Worm (Caenorhabditis elegans) whole organism, late embryonic: ENCODE results near the gene Y48A5A.3.

Experiments used
- C08G9.2 ChIP-seq: sonication (generic microtip); optimal IDR thresholded peaks from 2 replicates; lab custom pipeline; 2016; ENCODE audit warnings: mild to moderate bottlenecking, missing genetic modification characterization, moderate library complexity, missing compliant biosample characterization
- F13H6.1 ChIP-seq: sonication (generic microtip); optimal IDR thresholded peaks from 2 replicates; lab custom pipeline; 2016; ENCODE audit warnings: missing genetic modification characterization, missing compliant biosample characterization
- K02D7.2 ChIP-seq: sonication (generic microtip); optimal IDR thresholded peaks from 2 replicates; lab custom pipeline; 2017; ENCODE audit warnings: mild to moderate bottlenecking, missing genetic modification characterization, missing compliant biosample characterization
- T23F11.4 ChIP-seq: fragments of 200-800 bp; sonication (Bioruptor generic); optimal IDR thresholded peaks from 2 replicates; lab custom pipeline; 2018; ENCODE audit warnings: mild to moderate bottlenecking, missing genetic modification characterization, missing compliant biosample characterization
- ahr-1 ChIP-seq: sonication (generic microtip); optimal IDR thresholded peaks from 2 replicates; lab custom pipeline; 2016; ENCODE audit warnings: missing genetic modification characterization, missing compliant biosample characterization
- ceh-18 ChIP-seq: sonication (generic microtip); optimal IDR thresholded peaks from 2 replicates; lab custom pipeline; 2016; ENCODE audit warnings: missing genetic modification characterization, missing compliant biosample characterization
- ceh-19 ChIP-seq: fragments of 200-800 bp; sonication (Bioruptor generic); optimal IDR thresholded peaks from 2 replicates; lab custom pipeline; 2018; ENCODE audit warnings: mild to moderate bottlenecking, missing genetic modification characterization, missing compliant biosample characterization
- ceh-2 ChIP-seq: sonication (generic microtip); optimal IDR thresholded peaks from 2 replicates; lab custom pipeline; 2016; ENCODE audit warnings: missing genotype, missing genetic modification characterization, missing compliant biosample characterization
- ceh-30 ChIP-seq: fragments of 150-350 bp; optimal IDR thresholded peaks from 2 replicates; lab custom pipeline; 2014; ENCODE audit warnings: missing biosample characterization, missing genetic modification characterization
- ceh-31 ChIP-seq: sonication (generic microtip); optimal IDR thresholded peaks from 2 replicates; lab custom pipeline; 2016; ENCODE audit warnings: missing genetic modification characterization, missing compliant biosample characterization
- ceh-45 ChIP-seq: fragments of 200-800 bp; sonication (Bioruptor generic); IDR thresholded peaks from 2 replicates; pipeline ENCODE4 v1.3.6; 2022; ENCODE audit warnings: missing genetic modification reagents, missing genetic modification characterization, missing compliant biosample characterization
- ceh-48 ChIP-seq: sonication (generic microtip); optimal IDR thresholded peaks from 2 replicates; lab custom pipeline; 2016; ENCODE audit warnings: missing genetic modification characterization, inconsistent platforms, missing compliant biosample characterization
- ceh-9 ChIP-seq: sonication (generic microtip); optimal IDR thresholded peaks from 2 replicates; lab custom pipeline; 2016; ENCODE audit warnings: mild to moderate bottlenecking, missing genetic modification characterization, inconsistent platforms, missing compliant biosample characterization
- elt-2 ChIP-seq: sonication (generic microtip); optimal IDR thresholded peaks from 2 replicates; lab custom pipeline; 2016; ENCODE audit warnings: missing genetic modification reagents, missing genetic modification characterization, missing compliant biosample characterization
- elt-4 ChIP-seq: sonication (generic microtip); optimal IDR thresholded peaks from 2 replicates; lab custom pipeline; 2016; ENCODE audit warnings: missing genetic modification characterization, missing compliant biosample characterization
- ets-4 ChIP-seq: sonication (generic microtip); optimal IDR thresholded peaks from 2 replicates; lab custom pipeline; 2016; ENCODE audit warnings: missing genetic modification characterization, missing compliant biosample characterization
- eyg-1 ChIP-seq: sonication (generic microtip); optimal IDR thresholded peaks from 2 replicates; lab custom pipeline; 2016; ENCODE audit warnings: missing genotype, missing genetic modification characterization, missing compliant biosample characterization
- fax-1 ChIP-seq: sonication (generic microtip); optimal IDR thresholded peaks from 2 replicates; lab custom pipeline; 2016; ENCODE audit warnings: missing genotype, missing genetic modification characterization, missing compliant biosample characterization
- fkh-10 ChIP-seq: fragments of 150-350 bp; optimal IDR thresholded peaks from 2 replicates; lab custom pipeline; 2014; ENCODE audit warnings: missing biosample characterization, missing genetic modification reagents, missing genetic modification characterization
- fkh-6 ChIP-seq: sonication (generic microtip); optimal IDR thresholded peaks from 2 replicates; lab custom pipeline; 2016; ENCODE audit warnings: missing genetic modification characterization, missing compliant biosample characterization
- hlh-13 ChIP-seq: fragments of 200-800 bp; sonication (Bioruptor generic); optimal IDR thresholded peaks from 2 replicates; lab custom pipeline; 2018; ENCODE audit warnings: mild to moderate bottlenecking, missing genetic modification characterization, missing compliant biosample characterization
- hlh-15 ChIP-seq: sonication (generic microtip); optimal IDR thresholded peaks from 2 replicates; lab custom pipeline; 2016; ENCODE audit warnings: missing genetic modification characterization, missing compliant biosample characterization
- hlh-30 ChIP-seq: sonication (generic microtip); optimal IDR thresholded peaks from 2 replicates; lab custom pipeline; 2017; ENCODE audit warnings: antibody characterized with exemption, missing genetic modification characterization, missing compliant biosample characterization; ENCODE audit not compliant: insufficient read depth
- hlh-8 ChIP-seq: sonication (generic microtip); optimal IDR thresholded peaks from 2 replicates; lab custom pipeline; 2016; ENCODE audit warnings: missing genotype, missing genetic modification characterization, missing compliant biosample characterization
- lim-6 ChIP-seq: sonication (generic microtip); optimal IDR thresholded peaks from 2 replicates; lab custom pipeline; 2016; ENCODE audit warnings: missing genetic modification characterization, missing compliant biosample characterization
- madf-2 ChIP-seq: sonication (generic microtip); optimal IDR thresholded peaks from 2 replicates; lab custom pipeline; 2017; ENCODE audit warnings: missing genetic modification characterization, missing compliant biosample characterization
- nfya-1 ChIP-seq: sonication (generic microtip); optimal IDR thresholded peaks from 2 replicates; lab custom pipeline; 2017; ENCODE audit warnings: missing genetic modification characterization, mild to moderate bottlenecking, missing compliant biosample characterization, antibody characterized with exemption, moderate library complexity
- nhr-11 ChIP-seq: fragments of 150-350 bp; optimal IDR thresholded peaks from 2 replicates; lab custom pipeline; 2014; ENCODE audit warnings: missing biosample characterization, missing genetic modification characterization
- nhr-232 ChIP-seq: sonication (generic microtip); optimal IDR thresholded peaks from 2 replicates; lab custom pipeline; 2016; ENCODE audit warnings: missing genetic modification characterization, missing compliant biosample characterization
- odd-2 ChIP-seq: sonication (generic microtip); optimal IDR thresholded peaks from 2 replicates; lab custom pipeline; 2017; ENCODE audit warnings: antibody characterized with exemption, mild to moderate bottlenecking, missing genetic modification characterization, missing compliant biosample characterization
- pag-3 ChIP-seq: sonication (generic microtip); optimal IDR thresholded peaks from 2 replicates; lab custom pipeline; 2016; ENCODE audit warnings: missing compliant biosample characterization, missing genetic modification characterization, borderline replicate concordance
- pat-9 ChIP-seq: fragments of 200-800 bp; sonication (Bioruptor generic); optimal IDR thresholded peaks from 2 replicates; lab custom pipeline; 2018; ENCODE audit warnings: mild to moderate bottlenecking, missing genetic modification characterization, moderate library complexity, missing compliant biosample characterization
- pax-1 ChIP-seq: fragments of 150-350 bp; optimal IDR thresholded peaks from 2 replicates; lab custom pipeline; 2014; ENCODE audit warnings: missing biosample characterization, missing genetic modification characterization
- pha-4 ChIP-seq: fragments of 150-350 bp; optimal IDR thresholded peaks from 2 replicates; lab custom pipeline; 2018; ENCODE audit warnings: missing biosample characterization, missing genetic modification reagents, missing genetic modification characterization
- pqm-1 ChIP-seq: sonication (generic microtip); optimal IDR thresholded peaks from 2 replicates; lab custom pipeline; 2016; ENCODE audit warnings: missing genetic modification characterization, missing compliant biosample characterization
- ref-2 ChIP-seq: sonication (generic microtip); optimal IDR thresholded peaks from 2 replicates; lab custom pipeline; 2016; ENCODE audit warnings: missing genetic modification characterization, missing compliant biosample characterization
- sox-4 ChIP-seq: sonication (generic microtip); optimal IDR thresholded peaks from 2 replicates; lab custom pipeline; 2017; ENCODE audit warnings: mild to moderate bottlenecking, missing genetic modification characterization, inconsistent platforms, missing compliant biosample characterization
- syd-9 ChIP-seq: sonication (generic microtip); optimal IDR thresholded peaks from 2 replicates; lab custom pipeline; 2016; ENCODE audit warnings: mild to moderate bottlenecking, missing genetic modification characterization, moderate library complexity, missing compliant biosample characterization
- tbx-2 ChIP-seq: sonication (generic microtip); optimal IDR thresholded peaks from 2 replicates; lab custom pipeline; 2016; ENCODE audit warnings: missing genetic modification characterization, missing compliant biosample characterization
- tbx-7 ChIP-seq: sonication (generic microtip); optimal IDR thresholded peaks from 2 replicates; lab custom pipeline; 2016; ENCODE audit warnings: missing genotype, missing genetic modification characterization, missing compliant biosample characterization
- ttx-3 ChIP-seq: sonication (generic microtip); optimal IDR thresholded peaks from 2 replicates; lab custom pipeline; 2016; ENCODE audit warnings: missing genetic modification reagents, missing genetic modification characterization, missing compliant biosample characterization
- unc-55 ChIP-seq: sonication (generic microtip); optimal IDR thresholded peaks from 2 replicates; lab custom pipeline; 2017; ENCODE audit warnings: missing biosample characterization, missing genetic modification reagents, missing genetic modification characterization
- unc-86 ChIP-seq: sonication (generic microtip); optimal IDR thresholded peaks from 2 replicates; lab custom pipeline; 2016; ENCODE audit warnings: missing genetic modification characterization, missing compliant biosample characterization
- zip-5 ChIP-seq: sonication (generic microtip); optimal IDR thresholded peaks from 2 replicates; lab custom pipeline; 2016; ENCODE audit warnings: missing genetic modification characterization, missing compliant biosample characterization

The Y48A5A.3 gene

ce11 chrIV:1980961-1981446 is 11.5 kb downstream of the Y48A5A.3 start, which contains the start of gene Y76B12C.6 (continued):
- TF ChIP-seq pat-9 (tag; lab: Kevin White, UChicago) (peak; percentile 70), ceh-9 (tag; lab: Kevin White, UChicago) (no peak), ceh-45 (GFP tag; lab: Robert Waterston, UW) (no peak), ahr-1 (tag; lab: Kevin White, UChicago) (no peak), hlh-8 (tag; lab: Kevin White, UChicago) (no peak), nhr-11 (tag; lab: Kevin White, UChicago) (no peak), sox-4 (tag; lab: Kevin White, UChicago) (peak; percentile 73), fkh-6 (tag; lab: Kevin White, UChicago) (peak; percentile 48), pha-4 (tag; lab: Kevin White, UChicago) (no peak), tbx-7 (no peak), ceh-2 (tag; lab: Kevin White, UChicago) (peak; percentile 51), hlh-15 (no peak), tbx-2 (tag; lab: Kevin White, UChicago) (peak; percentile 79), ceh-31 (tag; lab: Kevin White, UChicago) (peak; percentile 39), ceh-18 (peak; percentile 7), ceh-48 (no peak), ceh-19 (GFP tag; lab: Kevin White, UChicago) (peak; percentile 2), C08G9.2 (no peak), nfya-1 (tag; lab: Kevin White, UChicago) (peak; percentile 7), elt-2 (tag; lab: Kevin White, UChicago) (peak; percentile 73), pqm-1 (tag; lab: Kevin White, UChicago) (no peak), unc-86 (tag; lab: Kevin White, UChicago) (peak; percentile 59), zip-5 (tag; lab: Kevin White, UChicago) (peak; percentile 17), lim-6 (tag; lab: Kevin White, UChicago) (no peak), T23F11.4 (GFP tag; lab: Kevin White, UChicago) (peak; percentile 30), ceh-30 (tag; lab: Kevin White, UChicago) (no peak), pag-3 (tag; lab: Kevin White, UChicago) (no peak), ref-2 (tag; lab: Kevin White, UChicago) (peak; percentile 26), nhr-232 (tag; lab: Kevin White, UChicago) (peak; percentile 48), odd-2 (no peak), unc-55 (GFP tag; lab: Kevin White, UChicago) (no peak), F13H6.1 (tag; lab: Kevin White, UChicago) (peak; percentile 52), K02D7.2 (tag; lab: Kevin White, UChicago) (peak; percentile 43), eyg-1 (no peak), elt-4 (tag; lab: Kevin White, UChicago) (no peak), ttx-3 (tag; lab: Kevin White, UChicago) (peak; percentile 60), hlh-13 (peak; percentile 34), hlh-30 (tag; lab: Kevin White, UChicago) (no peak), ets-4 (tag; lab: Kevin White, UChicago) (no peak), syd-9 (tag; lab: Kevin White, UChicago) (no peak), madf-2 (tag; lab: Kevin White, UChicago) (no peak), pax-1 (no peak), fkh-10 (GFP tag; lab: Kevin White, UChicago) (no peak), fax-1 (tag; lab: Kevin White, UChicago) (peak; percentile 63)
